Worm (Caenorhabditis elegans): ENCODE data around the gene E04F6.8.

The E04F6.8 gene

DNA sequence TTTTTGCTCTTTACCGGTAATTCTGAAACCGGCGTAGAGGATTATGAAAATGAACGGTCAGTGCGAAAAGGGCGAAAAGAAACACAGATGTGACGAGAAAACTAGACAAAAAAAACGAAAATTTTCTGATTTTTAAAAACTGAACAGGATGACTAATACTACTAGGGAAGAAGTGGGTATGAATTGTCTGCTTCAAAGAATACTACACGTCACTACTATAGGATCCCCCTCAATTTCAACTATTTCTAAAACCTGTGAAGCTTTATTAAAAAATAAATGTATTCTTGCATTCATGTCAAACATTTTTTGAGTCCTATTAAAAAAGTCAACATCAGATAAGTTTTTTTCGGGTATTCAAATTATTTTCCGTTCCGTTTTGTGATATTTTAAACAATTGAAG, 12.9 kb upstream of the E04F6.8 start:
- TF ChIP-seq ets-7 (tag; optimal IDR thresholded peaks at IDR 0.05), result no peak
- no peak for TF ChIP-seq ceh-13 (GFP tag; optimal IDR thresholded peaks at IDR 0.05)
- no peak for TF ChIP-seq hnd-1 (tag; optimal IDR thresholded peaks at IDR 0.05)
- no peak for TF ChIP-seq B0310.2 (tag; optimal IDR thresholded peaks at IDR 0.05)
- TF ChIP-seq hmbx-1 (tag; optimal IDR thresholded peaks at IDR 0.05), result no peak
- TF ChIP-seq scrt-1 (GFP tag; IDR thresholded peaks at IDR 0.05), result no peak
- no peak for TF ChIP-seq aly-1 (tag; optimal IDR thresholded peaks at IDR 0.05)

DNA sequence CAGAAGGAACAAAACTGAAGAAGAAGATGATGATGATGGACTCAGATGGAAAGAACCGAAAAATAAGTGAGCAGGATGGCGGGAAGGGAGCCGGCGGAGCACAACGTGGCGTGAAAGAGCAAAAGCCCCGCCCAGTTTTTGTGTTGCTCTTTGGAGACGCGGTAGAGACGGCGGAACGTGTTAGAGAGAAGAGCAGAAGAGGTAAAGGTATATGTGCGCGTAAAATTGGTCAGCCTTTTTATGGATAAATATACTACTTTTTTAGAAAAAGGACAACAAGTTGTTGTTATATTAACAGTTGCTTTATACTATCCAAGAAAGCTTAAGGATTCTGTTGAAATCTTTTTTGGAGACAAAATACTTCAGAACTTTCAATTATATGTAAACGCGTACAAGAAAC, 5.9 kb upstream of the E04F6.8 start, which contains the start of gene E04F6.10:
E04F6.10 (minus strand) TSS at position 101 of the 400 bp plus-strand sequence.
- no peak for TF ChIP-seq B0310.2 (tag; optimal IDR thresholded peaks at IDR 0.05)
- TF ChIP-seq pes-1 (GFP tag; IDR thresholded peaks at IDR 0.05), result no peak
- no peak for TF ChIP-seq tbx-37 (GFP tag; conservative IDR thresholded peaks at IDR 0.05)
- no peak for TF ChIP-seq flt-1 (GFP tag; IDR thresholded peaks at IDR 0.05)
- TF ChIP-seq aly-1 (tag; optimal IDR thresholded peaks at IDR 0.05), result no peak
- TF ChIP-seq F13C5.2 (tag; optimal IDR thresholded peaks at IDR 0.05), result no peak
- TF ChIP-seq scrt-1 (GFP tag; IDR thresholded peaks at IDR 0.05), result no peak
- TF ChIP-seq tbx-11 (GFP tag; IDR thresholded peaks at IDR 0.05), result no peak
- TF ChIP-seq sea-1 (GFP tag; conservative IDR thresholded peaks at IDR 0.05), result no peak
- TF ChIP-seq ceh-36 (tag; optimal IDR thresholded peaks at IDR 0.05), result no peak
- no peak for TF ChIP-seq hmbx-1 (tag; optimal IDR thresholded peaks at IDR 0.05)
- no peak for TF ChIP-seq ets-7 (tag; optimal IDR thresholded peaks at IDR 0.05)

DNA sequence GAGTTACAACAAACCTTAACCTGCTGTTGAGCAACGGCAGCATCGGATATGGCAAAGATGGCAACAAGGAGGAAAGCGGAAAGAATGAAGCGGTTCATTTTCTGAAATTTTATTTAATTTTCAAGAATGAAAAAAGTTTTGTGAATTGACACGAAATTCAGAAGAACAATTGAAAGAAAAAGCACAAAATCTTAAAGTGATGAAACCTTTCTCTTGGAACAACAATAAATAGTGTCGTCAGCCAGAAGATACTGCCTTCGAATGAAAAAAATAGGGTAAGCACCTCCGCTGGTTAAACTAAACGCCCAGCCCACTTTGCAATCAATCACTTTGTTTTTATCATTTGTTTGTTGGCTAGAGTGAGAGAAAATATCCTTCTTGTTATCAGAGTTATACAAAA, 879 bp upstream of the E04F6.8 start, which contains the start of gene E04F6.9:
E04F6.9 (minus strand) TSS at position 101 of the 400 bp plus-strand sequence.
- no peak for TF ChIP-seq tra-4 (tag; optimal IDR thresholded peaks at IDR 0.05)
- no peak for TF ChIP-seq sea-1 (GFP tag; conservative IDR thresholded peaks at IDR 0.05)
- no peak for TF ChIP-seq hnd-1 (tag; optimal IDR thresholded peaks at IDR 0.05)
- no peak for TF ChIP-seq flt-1 (GFP tag; IDR thresholded peaks at IDR 0.05)
- no peak for TF ChIP-seq tbx-37 (GFP tag; conservative IDR thresholded peaks at IDR 0.05)
- TF ChIP-seq B0310.2 (tag; optimal IDR thresholded peaks at IDR 0.05), result no peak
- no peak for TF ChIP-seq ama-1 (optimal IDR thresholded peaks at IDR 0.05)
- TF ChIP-seq aly-1 (tag; optimal IDR thresholded peaks at IDR 0.05), result no peak
- no peak for TF ChIP-seq ets-7 (tag; optimal IDR thresholded peaks at IDR 0.05)
- no peak for TF ChIP-seq hmg-4 (GFP tag; optimal IDR thresholded peaks at IDR 0.05)
- no peak for TF ChIP-seq tbx-11 (GFP tag; IDR thresholded peaks at IDR 0.05)
- TF ChIP-seq F13C5.2 (tag; optimal IDR thresholded peaks at IDR 0.05), result no peak

DNA sequence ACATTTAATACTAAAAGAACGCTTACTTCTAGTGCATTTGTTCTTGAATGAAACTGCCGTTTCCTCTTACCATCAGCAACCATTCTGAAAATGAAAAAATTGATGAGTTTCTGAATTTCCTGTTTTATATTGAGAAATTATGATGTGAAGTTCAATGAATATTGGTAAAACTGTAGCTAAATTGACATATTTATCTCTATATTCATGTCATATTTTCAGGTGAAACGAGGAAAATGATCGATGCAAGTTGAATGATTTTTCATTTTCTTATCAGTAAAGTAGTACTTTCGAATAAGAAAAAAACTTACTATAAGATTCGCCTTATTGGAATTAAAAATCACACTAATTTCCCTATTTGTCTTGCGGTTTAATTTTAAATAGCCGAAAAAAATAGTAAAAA, 993 bp downstream of the E04F6.8 start, which contains the start of gene E04F6.15:
E04F6.15 (minus strand) TSS at position 101 of the 400 bp plus-strand sequence.
- no peak for TF ChIP-seq hnd-1 (tag; optimal IDR thresholded peaks at IDR 0.05)
- TF ChIP-seq F13C5.2 (tag; optimal IDR thresholded peaks at IDR 0.05), result no peak
- TF ChIP-seq hmbx-1 (tag; optimal IDR thresholded peaks at IDR 0.05), result no peak
- no peak for TF ChIP-seq tbx-11 (GFP tag; IDR thresholded peaks at IDR 0.05)
- TF ChIP-seq tra-4 (tag; optimal IDR thresholded peaks at IDR 0.05), result no peak
- no peak for TF ChIP-seq hmg-4 (GFP tag; optimal IDR thresholded peaks at IDR 0.05)
- TF ChIP-seq ama-1 (optimal IDR thresholded peaks at IDR 0.05), result no peak
- TF ChIP-seq B0310.2 (tag; optimal IDR thresholded peaks at IDR 0.05), result no peak
- TF ChIP-seq pes-1 (GFP tag; IDR thresholded peaks at IDR 0.05), result no peak
- TF ChIP-seq aly-1 (tag; optimal IDR thresholded peaks at IDR 0.05), result no peak
- TF ChIP-seq tbx-37 (GFP tag; conservative IDR thresholded peaks at IDR 0.05), result no peak
- no peak for TF ChIP-seq scrt-1 (GFP tag; IDR thresholded peaks at IDR 0.05)
- TF ChIP-seq ets-7 (tag; optimal IDR thresholded peaks at IDR 0.05), result no peak
- no peak for TF ChIP-seq ceh-36 (tag; optimal IDR thresholded peaks at IDR 0.05)

DNA sequence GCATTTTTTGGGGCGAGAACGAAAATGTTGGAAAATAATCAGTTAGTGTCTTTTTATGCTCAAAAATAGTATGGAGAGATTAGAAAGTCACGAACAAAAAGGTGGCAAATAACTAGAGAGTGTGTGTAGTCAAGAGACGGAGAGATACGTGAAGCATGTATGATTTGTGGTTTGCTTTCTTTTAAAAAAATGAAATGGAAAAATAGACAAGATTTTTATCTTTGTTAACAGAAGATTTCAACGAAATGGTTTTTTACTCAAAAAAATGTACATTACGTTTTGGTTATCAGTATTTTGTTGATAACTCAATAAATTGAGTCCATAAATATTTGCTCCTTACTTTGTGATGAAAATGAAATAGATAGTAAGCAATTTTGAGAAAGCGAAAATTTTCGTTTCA, 3.0 kb downstream of the E04F6.8 start, which contains the start of gene dhs-7:
dhs-7 (minus strand) TSS at position 277 of the 400 bp plus-strand sequence.
- TF ChIP-seq flt-1 (GFP tag; IDR thresholded peaks at IDR 0.05) (no peak), hmbx-1 (tag; optimal IDR thresholded peaks at IDR 0.05) (no peak), ceh-13 (GFP tag; optimal IDR thresholded peaks at IDR 0.05) (no peak), tbx-11 (GFP tag; IDR thresholded peaks at IDR 0.05) (no peak), B0310.2 (tag; optimal IDR thresholded peaks at IDR 0.05) (no peak), tbx-37 (GFP tag; conservative IDR thresholded peaks at IDR 0.05) (no peak), tra-4 (tag; optimal IDR thresholded peaks at IDR 0.05) (no peak), ceh-36 (tag; optimal IDR thresholded peaks at IDR 0.05) (no peak), sea-1 (GFP tag; conservative IDR thresholded peaks at IDR 0.05) (no peak), scrt-1 (GFP tag; IDR thresholded peaks at IDR 0.05) (no peak), F13C5.2 (tag; optimal IDR thresholded peaks at IDR 0.05) (no peak), hnd-1 (tag; optimal IDR thresholded peaks at IDR 0.05) (no peak), ama-1 (optimal IDR thresholded peaks at IDR 0.05) (no peak), ets-7 (tag; optimal IDR thresholded peaks at IDR 0.05) (no peak), aly-1 (tag; optimal IDR thresholded peaks at IDR 0.05) (no peak), hmg-4 (GFP tag; optimal IDR thresholded peaks at IDR 0.05) (no peak)

DNA sequence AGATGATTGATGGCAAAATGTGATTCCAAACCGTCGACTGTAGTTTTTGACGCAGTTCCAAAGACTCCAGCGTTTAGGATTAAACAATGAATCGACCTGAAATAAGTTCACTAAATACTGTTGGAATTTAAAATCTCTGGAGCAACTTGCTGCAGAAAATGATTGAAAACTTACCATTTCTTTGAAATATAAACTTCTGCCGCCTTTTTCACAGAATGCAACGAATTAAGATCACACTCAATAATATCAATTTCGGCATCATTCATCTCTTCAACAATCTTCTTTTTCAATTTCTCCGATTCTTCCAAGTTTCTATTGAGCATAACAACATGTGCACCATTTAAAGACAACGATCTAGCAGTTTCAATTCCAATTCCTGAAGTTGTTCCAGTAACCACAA, 3.5 kb downstream of the E04F6.8 start:
- TF ChIP-seq ets-7 (tag; optimal IDR thresholded peaks at IDR 0.05) (no peak), tra-4 (tag; optimal IDR thresholded peaks at IDR 0.05) (no peak), flt-1 (GFP tag; IDR thresholded peaks at IDR 0.05) (no peak), hmbx-1 (tag; optimal IDR thresholded peaks at IDR 0.05) (no peak), tbx-11 (GFP tag; IDR thresholded peaks at IDR 0.05) (no peak), B0310.2 (tag; optimal IDR thresholded peaks at IDR 0.05) (no peak), sea-1 (GFP tag; conservative IDR thresholded peaks at IDR 0.05) (no peak), F13C5.2 (tag; optimal IDR thresholded peaks at IDR 0.05) (no peak), tbx-37 (GFP tag; conservative IDR thresholded peaks at IDR 0.05) (no peak), ceh-36 (tag; optimal IDR thresholded peaks at IDR 0.05) (no peak), hmg-4 (GFP tag; optimal IDR thresholded peaks at IDR 0.05) (no peak), hnd-1 (tag; optimal IDR thresholded peaks at IDR 0.05) (no peak), ceh-13 (GFP tag; optimal IDR thresholded peaks at IDR 0.05) (no peak), aly-1 (tag; optimal IDR thresholded peaks at IDR 0.05) (no peak), ama-1 (optimal IDR thresholded peaks at IDR 0.05) (no peak), scrt-1 (GFP tag; IDR thresholded peaks at IDR 0.05) (no peak), pes-1 (GFP tag; IDR thresholded peaks at IDR 0.05) (no peak)

DNA sequence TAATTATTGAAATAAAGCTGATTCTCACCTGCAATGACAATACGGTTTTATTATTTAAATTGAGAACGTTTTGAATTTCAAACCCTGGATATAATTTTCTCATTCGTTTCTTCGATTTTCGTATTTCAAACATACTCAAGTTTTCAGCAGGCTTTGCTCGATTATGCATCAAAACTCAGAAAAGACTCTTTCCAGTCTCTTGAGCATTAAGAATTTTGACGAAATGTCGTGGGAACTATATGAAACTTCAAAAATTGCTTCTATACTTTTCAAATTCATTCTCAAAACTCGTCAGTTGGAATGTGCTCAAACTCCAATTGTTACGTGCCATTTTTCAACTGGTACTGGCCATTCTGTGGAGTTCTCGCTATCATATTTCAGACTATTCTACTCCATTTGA, 5.8 kb downstream of the E04F6.8 start, which contains the start of gene srd-59:
srd-59 (plus strand) TSS at position 301 of the 400 bp plus-strand sequence.
- TF ChIP-seq aly-1 (tag; optimal IDR thresholded peaks at IDR 0.05) (no peak), flt-1 (GFP tag; IDR thresholded peaks at IDR 0.05) (no peak), tra-4 (tag; optimal IDR thresholded peaks at IDR 0.05) (no peak), sea-1 (GFP tag; conservative IDR thresholded peaks at IDR 0.05) (no peak), hmbx-1 (tag; optimal IDR thresholded peaks at IDR 0.05) (no peak), ets-7 (tag; optimal IDR thresholded peaks at IDR 0.05) (no peak), F13C5.2 (tag; optimal IDR thresholded peaks at IDR 0.05) (no peak), pes-1 (GFP tag; IDR thresholded peaks at IDR 0.05) (no peak), B0310.2 (tag; optimal IDR thresholded peaks at IDR 0.05) (no peak)

All from whole organism, early embryonic.